Fruit fly (Drosophila melanogaster) whole organism, embryonic: ENCODE results near the gene HDAC3.

Source experiments
- Asciz ChIP-seq: fragments of 200-800 bp; sonication (Bioruptor generic); optimal IDR thresholded peaks from 2 replicates; lab custom pipeline; 2017; ENCODE audit warnings: missing biosample characterization, mild to moderate bottlenecking, missing genetic modification characterization, missing genetic modification reagents
- Atf6 ChIP-seq: fragments of 200-800 bp; sonication (Bioruptor generic); IDR thresholded peaks from 2 replicates; pipeline ENCODE4 v1.3.6; 2022; ENCODE audit warnings: missing biosample characterization, missing genetic modification characterization
- BEAF-32 ChIP-seq: fragments of 200-800 bp; sonication (Bioruptor generic); optimal IDR thresholded peaks from 3 replicates; lab custom pipeline; 2017; ENCODE audit warnings: missing biosample characterization, missing genetic modification characterization, mild to moderate bottlenecking, moderate library complexity, missing genetic modification reagents
- C15 ChIP-seq: fragments of 200-800 bp; sonication (Bioruptor generic); IDR thresholded peaks from 3 replicates; pipeline ENCODE4 v1.3.6; 2022; ENCODE audit warnings: missing biosample characterization, missing genetic modification characterization
- CG10267 ChIP-seq: fragments of 200-800 bp; sonication (Bioruptor generic); optimal IDR thresholded peaks from 2 replicates; lab custom pipeline; 2018; ENCODE audit warnings: missing biosample characterization, mild to moderate bottlenecking, missing genetic modification characterization, moderate library complexity
- CG10321 ChIP-seq: fragments of 200-800 bp; sonication (Bioruptor generic); IDR thresholded peaks from 2 replicates; pipeline ENCODE4 v1.3.6; 2022; ENCODE audit warnings: missing biosample characterization, missing genetic modification characterization
- CG10654 ChIP-seq: fragments of 200-800 bp; sonication (Bioruptor generic); optimal IDR thresholded peaks from 2 replicates; lab custom pipeline; 2016; ENCODE audit warnings: missing biosample characterization, missing genetic modification characterization
- CG11696 ChIP-seq: fragments of 200-800 bp; sonication (Bioruptor generic); IDR thresholded peaks from 2 replicates; pipeline ENCODE4 v1.3.6; 2022; ENCODE audit warnings: missing biosample characterization, missing genetic modification characterization
- CG12071 ChIP-seq: fragments of 200-800 bp; sonication (Bioruptor generic); optimal IDR thresholded peaks from 3 replicates; lab custom pipeline; 2018; ENCODE audit warnings: missing biosample characterization, mild to moderate bottlenecking, missing genetic modification characterization
- CG12104 ChIP-seq: fragments of 200-800 bp; sonication (Bioruptor generic); optimal IDR thresholded peaks from 3 replicates; lab custom pipeline; 2016; ENCODE audit warnings: missing biosample characterization, missing genetic modification characterization
- CG13287 ChIP-seq: fragments of 200-800 bp; sonication (Bioruptor generic); IDR thresholded peaks from 2 replicates; pipeline ENCODE4 v1.3.6; 2022; ENCODE audit warnings: missing biosample characterization, missing genetic modification characterization; ENCODE audit not compliant: partially characterized antibody
- CG14014 ChIP-seq: fragments of 200-800 bp; sonication (Bioruptor generic); IDR thresholded peaks from 2 replicates; pipeline ENCODE4 v1.3.6; 2022; ENCODE audit warnings: missing biosample characterization, missing genetic modification characterization
- CG1529 ChIP-seq: fragments of 200-800 bp; sonication (Bioruptor generic); optimal IDR thresholded peaks from 3 replicates; lab custom pipeline; 2018; ENCODE audit warnings: missing biosample characterization, missing genetic modification characterization
- CG1602 ChIP-seq: fragments of 200-800 bp; sonication (Bioruptor generic); optimal IDR thresholded peaks from 3 replicates; lab custom pipeline; 2016; ENCODE audit warnings: missing biosample characterization, missing genetic modification characterization
- CG16815 ChIP-seq: fragments of 200-800 bp; sonication (Bioruptor generic); optimal IDR thresholded peaks from 3 replicates; lab custom pipeline; 2017; ENCODE audit warnings: missing biosample characterization, mild to moderate bottlenecking, missing genetic modification characterization
- CG1832 ChIP-seq: fragments of 200-800 bp; sonication (Bioruptor generic); optimal IDR thresholded peaks from 2 replicates; lab custom pipeline; 2017; ENCODE audit warnings: missing biosample characterization, mild to moderate bottlenecking, missing genetic modification characterization, inconsistent platforms
- CG2116 ChIP-seq: fragments of 200-800 bp; sonication (Bioruptor generic); optimal IDR thresholded peaks from 3 replicates; lab custom pipeline; 2018; ENCODE audit warnings: missing biosample characterization, mild to moderate bottlenecking, missing genetic modification characterization
- CG2199 ChIP-seq: fragments of 200-800 bp; sonication (Bioruptor generic); IDR thresholded peaks from 3 replicates; pipeline ENCODE4 v1.3.6; 2022; ENCODE audit warnings: missing biosample characterization, missing genetic modification characterization
- CG2889 ChIP-seq: fragments of 200-800 bp; sonication (Bioruptor generic); IDR thresholded peaks from 3 replicates; pipeline ENCODE4 v1.3.6; 2022; ENCODE audit warnings: missing biosample characterization, missing genetic modification characterization
- CG30403 ChIP-seq: fragments of 200-800 bp; sonication (Bioruptor generic); optimal IDR thresholded peaks from 3 replicates; lab custom pipeline; 2016; ENCODE audit warnings: missing biosample characterization, missing genetic modification characterization
- CG31224 ChIP-seq: fragments of 200-800 bp; sonication (Bioruptor generic); IDR thresholded peaks from 2 replicates; pipeline ENCODE4 v1.3.6; 2022; ENCODE audit warnings: missing biosample characterization, missing genetic modification characterization
- CG32772 ChIP-seq: fragments of 200-800 bp; sonication (Bioruptor generic); IDR thresholded peaks from 2 replicates; pipeline ENCODE4 v1.3.6; 2022; ENCODE audit warnings: missing biosample characterization, missing genetic modification characterization
- CG5245 ChIP-seq: fragments of 200-800 bp; sonication (Bioruptor generic); optimal IDR thresholded peaks from 3 replicates; lab custom pipeline; 2016; ENCODE audit warnings: missing biosample characterization, missing genetic modification characterization
- CG7987 ChIP-seq: fragments of 200-800 bp; sonication (Bioruptor generic); optimal IDR thresholded peaks from 2 replicates; lab custom pipeline; 2018; ENCODE audit warnings: missing biosample characterization, mild to moderate bottlenecking, missing genetic modification characterization, moderate library complexity
- CG8089 ChIP-seq: fragments of 200-800 bp; sonication (Bioruptor generic); optimal IDR thresholded peaks from 3 replicates; lab custom pipeline; 2016; ENCODE audit warnings: missing biosample characterization, missing genetic modification characterization
- D19B ChIP-seq: fragments of 200-800 bp; sonication (Bioruptor generic); optimal IDR thresholded peaks from 2 replicates; lab custom pipeline; 2017; ENCODE audit warnings: missing biosample characterization, mild to moderate bottlenecking, missing genetic modification characterization
- Dip3 ChIP-seq: fragments of 200-800 bp; sonication (Bioruptor generic); optimal IDR thresholded peaks from 3 replicates; lab custom pipeline; 2016; ENCODE audit warnings: missing biosample characterization, missing genetic modification characterization
- Dref ChIP-seq: fragments of 200-800 bp; sonication (Bioruptor generic); IDR thresholded peaks from 2 replicates; pipeline ENCODE4 v1.3.6; 2022; ENCODE audit warnings: missing biosample characterization, missing genetic modification characterization
- Drgx ChIP-seq: fragments of 200-800 bp; sonication (Bioruptor generic); IDR thresholded peaks from 2 replicates; pipeline ENCODE4 v1.3.6; 2022; ENCODE audit warnings: missing biosample characterization, missing genetic modification characterization
- Hey ChIP-seq: fragments of 200-800 bp; sonication (Bioruptor generic); optimal IDR thresholded peaks from 3 replicates; lab custom pipeline; 2018; ENCODE audit warnings: missing biosample characterization, mild to moderate bottlenecking, missing genetic modification characterization
- Lhr ChIP-seq: fragments of 200-800 bp; sonication (Bioruptor generic); optimal IDR thresholded peaks from 3 replicates; lab custom pipeline; 2017; ENCODE audit warnings: mild to moderate bottlenecking, missing biosample characterization, missing genetic modification reagents, missing genetic modification characterization
- al ChIP-seq: fragments of 200-800 bp; sonication (Bioruptor generic); IDR thresholded peaks from 2 replicates; pipeline ENCODE4 v1.3.6; 2022; ENCODE audit warnings: missing biosample characterization, missing genetic modification characterization
- bsh ChIP-seq, 2 experiments: fragments of 200-800 bp; sonication (Bioruptor generic); optimal IDR thresholded peaks; 2 replicates each; lab custom pipeline; 2017 to 2018; ENCODE audit warnings: mild to moderate bottlenecking in 2 of 2, missing biosample characterization in 2 of 2, missing genetic modification characterization in 2 of 2, moderate library complexity in 1 of 2
- cad ChIP-seq: fragments of >200 bp; optimal IDR thresholded peaks from 2 replicates; lab custom pipeline; 2017; ENCODE audit warnings: missing biosample characterization, missing genetic modification characterization
- cg ChIP-seq: fragments of 200-800 bp; sonication (Bioruptor generic); optimal IDR thresholded peaks from 3 replicates; lab custom pipeline; 2019; ENCODE audit warnings: missing biosample characterization, mild to moderate bottlenecking, missing genetic modification characterization, moderate library complexity
- ci ChIP-seq: fragments of 200-800 bp; sonication (Bioruptor generic); IDR thresholded peaks from 3 replicates; pipeline ENCODE4 v1.3.6; 2022; ENCODE audit warnings: missing biosample characterization, missing genetic modification characterization
- croc ChIP-seq: fragments of 200-800 bp; sonication (Bioruptor generic); conservative IDR thresholded peaks from 3 replicates; pipeline ENCODE4 v1.3.6; 2022; ENCODE audit warnings: missing biosample characterization, missing genetic modification characterization
- crp ChIP-seq, 2 experiments: fragments of 200-800 bp; sonication (Bioruptor generic); optimal IDR thresholded peaks; 2 replicates in 1 of 2; 3 replicates in 1 of 2; lab custom pipeline; 2017; ENCODE audit warnings: missing biosample characterization in 2 of 2, missing genetic modification characterization in 2 of 2, mild to moderate bottlenecking in 1 of 2, moderate library complexity in 1 of 2
- dan ChIP-seq: fragments of 200-800 bp; sonication (Bioruptor generic); IDR thresholded peaks from 2 replicates; pipeline ENCODE4 v1.3.6; 2022; ENCODE audit warnings: missing biosample characterization, missing genetic modification characterization
- dimm ChIP-seq: fragments of 200-800 bp; sonication (Bioruptor generic); IDR thresholded peaks from 2 replicates; pipeline ENCODE4 v1.3.6; 2022; ENCODE audit warnings: missing biosample characterization, missing genetic modification characterization
- esg ChIP-seq: fragments of 200-800 bp; sonication (Bioruptor generic); conservative IDR thresholded peaks from 2 replicates; pipeline ENCODE4 v1.3.6; 2022; ENCODE audit warnings: missing biosample characterization, missing genetic modification characterization
- fru ChIP-seq: fragments of >200 bp; optimal IDR thresholded peaks from 2 replicates; lab custom pipeline; 2017
- gcm ChIP-seq: fragments of 200-800 bp; sonication (Bioruptor generic); optimal IDR thresholded peaks from 2 replicates; lab custom pipeline; 2019; ENCODE audit warnings: missing biosample characterization, mild to moderate bottlenecking, missing genetic modification characterization, moderate library complexity
- her ChIP-seq: fragments of 200-800 bp; sonication (Bioruptor generic); optimal IDR thresholded peaks from 2 replicates; lab custom pipeline; 2016; ENCODE audit warnings: missing biosample characterization, missing genetic modification characterization
- insv ChIP-seq, 2 experiments: fragments of 200-800 bp; sonication (Bioruptor generic); optimal IDR thresholded peaks; 3 replicates each; lab custom pipeline; 2016 to 2018; ENCODE audit warnings: missing biosample characterization in 2 of 2, missing genetic modification characterization in 2 of 2
- jing ChIP-seq: fragments of 200-800 bp; sonication (Bioruptor generic); optimal IDR thresholded peaks from 2 replicates; lab custom pipeline; 2018; ENCODE audit warnings: missing biosample characterization, mild to moderate bottlenecking, missing genetic modification characterization
- kah ChIP-seq: fragments of 200-800 bp; sonication (Bioruptor generic); optimal IDR thresholded peaks from 2 replicates; lab custom pipeline; 2018; ENCODE audit warnings: missing biosample characterization, mild to moderate bottlenecking, missing genetic modification characterization
- kay ChIP-seq: fragments of 200-800 bp; sonication (Bioruptor generic); optimal IDR thresholded peaks from 2 replicates; lab custom pipeline; 2016; ENCODE audit warnings: missing biosample characterization, missing genetic modification characterization
- nmo ChIP-seq: fragments of 200-800 bp; sonication (Bioruptor generic); optimal IDR thresholded peaks from 2 replicates; lab custom pipeline; 2018; ENCODE audit warnings: missing biosample characterization, mild to moderate bottlenecking, missing genetic modification characterization, moderate library complexity
- pfk ChIP-seq: fragments of 200-800 bp; sonication (Bioruptor generic); optimal IDR thresholded peaks from 2 replicates; lab custom pipeline; 2018; ENCODE audit warnings: missing biosample characterization, mild to moderate bottlenecking, missing genetic modification characterization, moderate library complexity
- sug ChIP-seq: fragments of 200-800 bp; optimal IDR thresholded peaks from 2 replicates; lab custom pipeline; 2019; ENCODE audit warnings: missing biosample characterization, mild to moderate bottlenecking, missing genetic modification characterization, moderate library complexity

Gene HDAC3

dm6 chr3R:5483488-5484109 is 9.2 kb upstream of the HDAC3 start, which contains the start of gene ksr (continued):
- no peak for TF ChIP-seq CG12104 (GFP tag; lab: Kevin White, UChicago)
- TF ChIP-seq CG2199: no peak
- TF ChIP-seq Asciz (GFP tag; lab: Kevin White, UChicago): no peak
- no peak for TF ChIP-seq cad (GFP tag; lab: Kevin White, UChicago)
- TF ChIP-seq CG11696 (GFP tag; lab: Robert Waterston, UW): no peak
- no peak for TF ChIP-seq dan (GFP tag; lab: Robert Waterston, UW)
- TF ChIP-seq CG8089 (GFP tag; lab: Kevin White, UChicago): no peak
- no peak for TF ChIP-seq Hey (tag; lab: Kevin White, UChicago)
- TF ChIP-seq cg (GFP tag; lab: Kevin White, UChicago): no peak
- TF ChIP-seq CG31224 (GFP tag; lab: Robert Waterston, UW): no peak
- peak; percentile 21; the same call in 1 of the 2 replicates for TF ChIP-seq CG13287 (GFP tag; lab: Robert Waterston, UW)
- no peak for TF ChIP-seq dimm (GFP tag; lab: Robert Waterston, UW)
- TF ChIP-seq kah: no peak
- TF ChIP-seq ci: peak; percentile 38; the same call in 1 of the 3 replicates
- TF ChIP-seq CG32772 (GFP tag; lab: Robert Waterston, UW): no peak
- TF ChIP-seq insv (GFP tag; optimal IDR thresholded peaks at IDR 0.05; lab: Kevin White, UChicago): no peak
- TF ChIP-seq CG16815 (GFP tag; lab: Kevin White, UChicago): no peak
- no peak for TF ChIP-seq her (GFP tag; lab: Kevin White, UChicago)
- no peak for TF ChIP-seq CG1602 (GFP tag; lab: Kevin White, UChicago)
- TF ChIP-seq Drgx (GFP tag; lab: Robert Waterston, UW): 0 out of 2 replicates have a peak, but pooled peaks have one; percentile 14
- TF ChIP-seq bsh (GFP tag; optimal IDR thresholded peaks at IDR 0.05; lab: Kevin White, UChicago): peak in 1 of 2 experiments; percentile 9
- no peak for TF ChIP-seq CG12071
- TF ChIP-seq gcm (GFP tag; lab: Kevin White, UChicago): no peak
- no peak for TF ChIP-seq fru (lab: Kevin White, UChicago)
- peak; percentile 74 for TF ChIP-seq CG10267 (tag; lab: Kevin White, UChicago)
- TF ChIP-seq CG2889 (GFP tag; lab: Robert Waterston, UW): no peak
- TF ChIP-seq CG10321 (GFP tag; lab: Robert Waterston, UW): no peak
- TF ChIP-seq Dip3 (GFP tag; lab: Kevin White, UChicago): no peak
- no peak for TF ChIP-seq CG10654 (GFP tag; lab: Kevin White, UChicago)
- no peak for TF ChIP-seq Atf6 (GFP tag; lab: Robert Waterston, UW)
- TF ChIP-seq Dref: no peak
- no peak for TF ChIP-seq CG5245
- TF ChIP-seq kay (GFP tag; lab: Kevin White, UChicago): no peak
- no peak for TF ChIP-seq CG1832 (GFP tag; lab: Kevin White, UChicago)
- peak; percentile 31 for TF ChIP-seq CG30403 (GFP tag; lab: Kevin White, UChicago)
- TF ChIP-seq CG7987 (GFP tag; lab: Kevin White, UChicago): no peak
- no peak for TF ChIP-seq CG1529
- no peak for TF ChIP-seq crp (GFP tag; optimal IDR thresholded peaks at IDR 0.05; lab: Kevin White, UChicago)
- TF ChIP-seq D19B: no peak
- TF ChIP-seq jing (GFP tag; lab: Kevin White, UChicago): no peak
- no peak for TF ChIP-seq BEAF-32
- TF ChIP-seq pfk (GFP tag; lab: Kevin White, UChicago): no peak
- no peak for TF ChIP-seq Lhr (GFP tag; lab: Kevin White, UChicago)
- peak; percentile 19 for TF ChIP-seq CG2116
- TF ChIP-seq C15 (GFP tag; lab: Robert Waterston, UW): no peak
- TF ChIP-seq al (GFP tag; lab: Robert Waterston, UW): no peak
- no peak for TF ChIP-seq croc (GFP tag; lab: Robert Waterston, UW)
- peak; percentile 37 for TF ChIP-seq nmo (GFP tag; lab: Kevin White, UChicago)
- TF ChIP-seq esg (GFP tag; lab: Robert Waterston, UW): no peak
- TF ChIP-seq sug (tag; lab: Kevin White, UChicago): no peak
- no peak for TF ChIP-seq CG14014 (GFP tag; lab: Robert Waterston, UW)
